Fruit fly (Drosophila melanogaster) S2 (cell line): ENCODE measurements around the gene CG10907.

Experiments
- CG8478 ChIP-seq: fragments of >200 bp; optimal IDR thresholded peaks from 2 replicates; lab custom pipeline; 2018
- CTCF ChIP-seq, 2 experiments: fragments of >200 bp; optimal IDR thresholded peaks; 2 replicates each; lab custom pipeline; 2018

DNA sequence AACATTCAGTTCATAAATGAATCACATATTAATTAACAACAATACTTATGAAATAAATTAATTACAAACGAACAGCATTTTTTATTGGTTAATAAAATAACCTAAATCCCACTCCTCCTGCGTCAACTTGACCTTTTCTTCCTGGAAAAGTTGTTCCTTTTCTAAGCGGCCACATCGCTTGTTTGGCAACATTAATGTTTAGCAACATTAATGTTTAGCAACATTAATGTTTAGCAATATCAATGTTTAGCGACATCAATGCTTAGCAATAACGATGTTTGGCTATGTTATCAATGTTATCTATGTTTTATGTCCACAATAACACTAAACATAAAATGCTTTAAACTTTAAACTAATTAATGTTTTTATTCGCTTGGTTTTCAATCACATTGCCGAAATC, 23.3 kb downstream of the CG10907 start:
- no peak for TF ChIP-seq CTCF (optimal IDR thresholded peaks at IDR 0.05; lab: Kevin White, UChicago)
- TF ChIP-seq CG8478 (lab: Kevin White, UChicago), result no peak
